Fruit fly (Drosophila melanogaster) whole organism, embryonic: ENCODE measurements around the gene Cyp313b1.

Source experiments
- Bdp1 ChIP-seq: fragments of 200-800 bp; sonication (Bioruptor generic); optimal IDR thresholded peaks from 3 replicates; lab custom pipeline; 2016; ENCODE audit warnings: missing biosample characterization, missing genetic modification characterization
- Blimp-1 ChIP-seq: fragments of 200-800 bp; sonication (Bioruptor generic); optimal IDR thresholded peaks from 3 replicates; lab custom pipeline; 2018; ENCODE audit warnings: missing biosample characterization, missing genetic modification characterization, mild to moderate bottlenecking, moderate library complexity, missing genetic modification reagents
- CG10654 ChIP-seq: fragments of 200-800 bp; sonication (Bioruptor generic); optimal IDR thresholded peaks from 2 replicates; lab custom pipeline; 2016; ENCODE audit warnings: missing biosample characterization, missing genetic modification characterization
- CG10979 ChIP-seq: fragments of 200-800 bp; sonication (Bioruptor generic); optimal IDR thresholded peaks from 2 replicates; lab custom pipeline; 2018; ENCODE audit warnings: missing biosample characterization, mild to moderate bottlenecking, missing genetic modification characterization, moderate library complexity
- CG11093 ChIP-seq: fragments of 200-800 bp; sonication (Bioruptor generic); IDR thresholded peaks from 3 replicates; pipeline ENCODE4 v1.3.6; 2022; ENCODE audit warnings: missing biosample characterization, missing genetic modification characterization
- CG11695 ChIP-seq: fragments of 200-800 bp; sonication (Bioruptor generic); IDR thresholded peaks from 3 replicates; pipeline ENCODE4 v1.3.6; 2022; ENCODE audit warnings: missing biosample characterization, missing genetic modification characterization
- CG12299 ChIP-seq: fragments of 200-800 bp; sonication (Bioruptor generic); optimal IDR thresholded peaks from 2 replicates; lab custom pipeline; 2018; ENCODE audit warnings: missing biosample characterization, mild to moderate bottlenecking, missing genetic modification characterization
- CG13123 ChIP-seq: fragments of 200-800 bp; sonication (Bioruptor generic); optimal IDR thresholded peaks from 2 replicates; lab custom pipeline; 2016; ENCODE audit warnings: missing biosample characterization, missing genetic modification characterization
- CG15696 ChIP-seq: fragments of 200-800 bp; sonication (Bioruptor generic); optimal IDR thresholded peaks from 2 replicates; lab custom pipeline; 2019; ENCODE audit warnings: missing biosample characterization, mild to moderate bottlenecking, missing genetic modification characterization, moderate library complexity
- CG17359 ChIP-seq: fragments of 200-800 bp; sonication (Bioruptor generic); optimal IDR thresholded peaks from 3 replicates; lab custom pipeline; 2018; ENCODE audit warnings: missing biosample characterization, mild to moderate bottlenecking, missing genetic modification characterization, moderate library complexity
- CG17361 ChIP-seq: fragments of 200-800 bp; sonication (Bioruptor generic); IDR thresholded peaks from 3 replicates; pipeline ENCODE4 v1.3.6; 2022; ENCODE audit warnings: missing biosample characterization, missing genetic modification characterization
- CG18764 ChIP-seq: fragments of 200-800 bp; sonication (Bioruptor generic); optimal IDR thresholded peaks from 3 replicates; lab custom pipeline; 2016; ENCODE audit warnings: missing biosample characterization, missing genetic modification characterization
- CG2120 ChIP-seq: fragments of 200-800 bp; sonication (Bioruptor generic); optimal IDR thresholded peaks from 3 replicates; lab custom pipeline; 2016; ENCODE audit warnings: missing biosample characterization, missing genetic modification characterization
- CG4820 ChIP-seq: fragments of 200-800 bp; sonication (Bioruptor generic); optimal IDR thresholded peaks from 3 replicates; lab custom pipeline; 2016; ENCODE audit warnings: missing biosample characterization, missing genetic modification characterization
- CG7839 ChIP-seq: fragments of 200-800 bp; sonication (Bioruptor generic); optimal IDR thresholded peaks from 3 replicates; lab custom pipeline; 2018; ENCODE audit warnings: missing biosample characterization, mild to moderate bottlenecking, missing genetic modification characterization, moderate library complexity
- CG9817 ChIP-seq: fragments of 200-800 bp; sonication (Bioruptor generic); optimal IDR thresholded peaks from 2 replicates; lab custom pipeline; 2018; ENCODE audit warnings: missing biosample characterization, mild to moderate bottlenecking, missing genetic modification characterization, moderate library complexity
- Chrac-16 ChIP-seq: fragments of 200-800 bp; sonication (Bioruptor generic); optimal IDR thresholded peaks from 3 replicates; lab custom pipeline; 2016; ENCODE audit warnings: missing biosample characterization, missing genetic modification characterization
- CoRest ChIP-seq: fragments of 200-800 bp; sonication (Bioruptor generic); optimal IDR thresholded peaks from 3 replicates; lab custom pipeline; 2018; ENCODE audit warnings: missing biosample characterization, mild to moderate bottlenecking, missing genetic modification characterization, moderate library complexity
- D19A ChIP-seq: fragments of 200-800 bp; optimal IDR thresholded peaks from 3 replicates; lab custom pipeline; 2019; ENCODE audit warnings: missing biosample characterization, mild to moderate bottlenecking, missing genetic modification characterization, moderate library complexity
- Dref ChIP-seq: fragments of 200-800 bp; sonication (Bioruptor generic); IDR thresholded peaks from 2 replicates; pipeline ENCODE4 v1.3.6; 2022; ENCODE audit warnings: missing biosample characterization, missing genetic modification characterization
- Fer1 ChIP-seq: fragments of 200-800 bp; sonication (Bioruptor generic); optimal IDR thresholded peaks from 2 replicates; lab custom pipeline; 2017; ENCODE audit warnings: missing biosample characterization, mild to moderate bottlenecking, missing genetic modification characterization
- Fer2 ChIP-seq: fragments of 200-800 bp; sonication (Bioruptor generic); optimal IDR thresholded peaks from 2 replicates; lab custom pipeline; 2018; ENCODE audit warnings: missing biosample characterization, mild to moderate bottlenecking, missing genetic modification characterization, moderate library complexity
- HLH4C ChIP-seq: fragments of 200-800 bp; sonication (Bioruptor generic); IDR thresholded peaks from 3 replicates; pipeline ENCODE4 v1.3.6; 2022; ENCODE audit warnings: missing biosample characterization, missing genetic modification characterization; ENCODE audit not compliant: partially characterized antibody
- HmgZ ChIP-seq: fragments of 200-800 bp; sonication (Bioruptor generic); optimal IDR thresholded peaks from 2 replicates; lab custom pipeline; 2018; ENCODE audit warnings: missing biosample characterization, mild to moderate bottlenecking, missing genetic modification characterization
- Hmr ChIP-seq: fragments of 200-800 bp; sonication (Bioruptor generic); optimal IDR thresholded peaks from 3 replicates; lab custom pipeline; 2017; ENCODE audit warnings: mild to moderate bottlenecking, missing biosample characterization, missing genetic modification reagents, missing genetic modification characterization
- Hr3 ChIP-seq: fragments of 200-800 bp; sonication (Bioruptor generic); optimal IDR thresholded peaks from 3 replicates; lab custom pipeline; 2016; ENCODE audit warnings: missing biosample characterization, missing genetic modification characterization
- Kr ChIP-seq: fragments of 200-800 bp; sonication (Bioruptor generic); optimal IDR thresholded peaks from 2 replicates; lab custom pipeline; 2017; ENCODE audit warnings: missing biosample characterization, mild to moderate bottlenecking, missing genetic modification characterization
- Neu2 ChIP-seq: fragments of 200-800 bp; sonication (Bioruptor generic); optimal IDR thresholded peaks from 3 replicates; lab custom pipeline; 2016; ENCODE audit warnings: missing biosample characterization, missing genetic modification characterization, borderline replicate concordance
- Nf-YB ChIP-seq: fragments of 200-800 bp; sonication (Bioruptor generic); optimal IDR thresholded peaks from 3 replicates; lab custom pipeline; 2019; ENCODE audit warnings: missing biosample characterization, mild to moderate bottlenecking, missing genetic modification characterization, moderate library complexity
- Sin3A ChIP-seq: fragments of >200 bp; optimal IDR thresholded peaks from 2 replicates; lab custom pipeline; 2018
- Sox102F ChIP-seq: fragments of 200-800 bp; sonication (Bioruptor generic); optimal IDR thresholded peaks from 2 replicates; lab custom pipeline; 2018; ENCODE audit warnings: missing biosample characterization, mild to moderate bottlenecking, missing genetic modification characterization, moderate library complexity
- amos ChIP-seq: fragments of 200-800 bp; sonication (Bioruptor generic); IDR thresholded peaks from 2 replicates; pipeline ENCODE4 v1.3.6; 2022; ENCODE audit warnings: missing biosample characterization, missing genetic modification characterization; ENCODE audit not compliant: partially characterized antibody
- az2 ChIP-seq: fragments of 200-800 bp; sonication (Bioruptor generic); optimal IDR thresholded peaks from 3 replicates; lab custom pipeline; 2016; ENCODE audit warnings: missing biosample characterization, missing genetic modification characterization
- bbx ChIP-seq: fragments of 200-800 bp; sonication (Bioruptor generic); IDR thresholded peaks from 2 replicates; pipeline ENCODE4 v1.3.6; 2022; ENCODE audit warnings: missing biosample characterization, missing genetic modification characterization; ENCODE audit not compliant: partially characterized antibody
- bsh ChIP-seq, 2 experiments: fragments of 200-800 bp; sonication (Bioruptor generic); optimal IDR thresholded peaks; 2 replicates each; lab custom pipeline; 2017 to 2018; ENCODE audit warnings: mild to moderate bottlenecking in 2 of 2, missing biosample characterization in 2 of 2, missing genetic modification characterization in 2 of 2, moderate library complexity in 1 of 2
- btn ChIP-seq: fragments of 200-800 bp; sonication (Bioruptor generic); optimal IDR thresholded peaks from 2 replicates; lab custom pipeline; 2016; ENCODE audit warnings: missing biosample characterization, missing genetic modification characterization
- disco-r ChIP-seq: fragments of 200-800 bp; sonication (Bioruptor generic); optimal IDR thresholded peaks from 2 replicates; lab custom pipeline; 2016; ENCODE audit warnings: missing biosample characterization, missing genetic modification characterization
- dpn ChIP-seq, 2 experiments: fragments of 200-800 bp; sonication (Bioruptor generic); optimal IDR thresholded peaks; 3 replicates each; lab custom pipeline; 2016; ENCODE audit warnings: missing biosample characterization in 2 of 2, missing genetic modification characterization in 2 of 2
- gfzf ChIP-seq: fragments of 200-800 bp; sonication (Bioruptor generic); optimal IDR thresholded peaks from 2 replicates; lab custom pipeline; 2016; ENCODE audit warnings: missing biosample characterization, mild to moderate bottlenecking, missing genetic modification characterization, moderate library complexity
- gro ChIP-seq: fragments of 200-800 bp; sonication (Bioruptor generic); optimal IDR thresholded peaks from 2 replicates; lab custom pipeline; 2016; ENCODE audit warnings: missing biosample characterization, missing genetic modification characterization
- jigr1 ChIP-seq: fragments of 200-800 bp; sonication (Bioruptor generic); IDR thresholded peaks from 3 replicates; pipeline ENCODE4 v1.3.6; 2022; ENCODE audit warnings: missing biosample characterization, missing genetic modification characterization
- knrl ChIP-seq: fragments of 200-800 bp; sonication (Bioruptor generic); IDR thresholded peaks from 3 replicates; pipeline ENCODE4 v1.3.6; 2022; ENCODE audit warnings: missing biosample characterization, missing genetic modification characterization; ENCODE audit not compliant: partially characterized antibody
- nmo ChIP-seq: fragments of 200-800 bp; sonication (Bioruptor generic); optimal IDR thresholded peaks from 2 replicates; lab custom pipeline; 2018; ENCODE audit warnings: missing biosample characterization, mild to moderate bottlenecking, missing genetic modification characterization, moderate library complexity
- pum ChIP-seq: fragments of 200-800 bp; sonication (Bioruptor generic); optimal IDR thresholded peaks from 2 replicates; lab custom pipeline; 2016; ENCODE audit warnings: missing biosample characterization, missing genetic modification characterization
- ranshi ChIP-seq: fragments of 200-800 bp; sonication (Bioruptor generic); IDR thresholded peaks from 2 replicates; pipeline ENCODE4 v1.3.6; 2022; ENCODE audit warnings: missing biosample characterization, missing genetic modification characterization
- sd ChIP-seq: fragments of 200-800 bp; sonication (Bioruptor generic); optimal IDR thresholded peaks from 3 replicates; lab custom pipeline; 2018; ENCODE audit warnings: missing biosample characterization, mild to moderate bottlenecking, missing genetic modification characterization, moderate library complexity
- sens ChIP-seq: fragments of 200-800 bp; sonication (Bioruptor generic); peaks from one replicate; lab custom pipeline; 2016; ENCODE audit warnings: missing biosample characterization, missing genetic modification characterization
- slbo ChIP-seq: fragments of 200-800 bp; sonication (Bioruptor generic); IDR thresholded peaks from 2 replicates; pipeline ENCODE4 v1.3.6; 2022; ENCODE audit warnings: missing biosample characterization, missing genetic modification characterization
- twi ChIP-seq: fragments of 200-800 bp; optimal IDR thresholded peaks from 2 replicates; lab custom pipeline; 2019; ENCODE audit warnings: missing biosample characterization, mild to moderate bottlenecking, missing genetic modification characterization, moderate library complexity
- unpg ChIP-seq: fragments of 200-800 bp; sonication (Bioruptor generic); optimal IDR thresholded peaks from 3 replicates; lab custom pipeline; 2018; ENCODE audit warnings: missing biosample characterization, mild to moderate bottlenecking, missing genetic modification characterization, moderate library complexity

Gene Cyp313b1

dm6 chr3R:8673803-8674234, 28.4 kb upstream of the Cyp313b1 start, which contains the start of gene mRpL19 (continued):
- TF ChIP-seq jigr1 (GFP tag; lab: Robert Waterston, UW) (peak; percentile 53; the same call in 1 of the 3 replicates), CG10654 (GFP tag; lab: Kevin White, UChicago) (peak; percentile 10), amos (peak; percentile 65; the same call in 1 of the 2 replicates), CG10979 (tag; lab: Kevin White, UChicago) (peak; percentile 50), Sin3A (lab: Kevin White, UChicago) (no peak), Fer1 (GFP tag; lab: Kevin White, UChicago) (peak; percentile 64), CG17361 (GFP tag; lab: Robert Waterston, UW) (peak; percentile 61; the same call in 1 of the 3 replicates), CG2120 (GFP tag; lab: Kevin White, UChicago) (peak; percentile 45), pum (no peak), slbo (GFP tag; lab: Robert Waterston, UW) (peak; percentile 22; the same call in 1 of the 2 replicates), Chrac-16 (GFP tag; lab: Kevin White, UChicago) (peak; percentile 2), dpn (GFP tag; optimal IDR thresholded peaks at IDR 0.05; lab: Kevin White, UChicago) (peak in 1 of 2 experiments; percentile 3), HLH4C (GFP tag; lab: Robert Waterston, UW) (peak; percentile 67), gro (peak; percentile 11), knrl (GFP tag; lab: Robert Waterston, UW) (peak; percentile 26; the same call in 1 of the 3 replicates), CG9817 (peak; percentile 31), Nf-YB (peak; percentile 37), Kr (GFP tag; lab: Kevin White, UChicago) (peak; percentile 45), CG17359 (tag; lab: Kevin White, UChicago) (peak; percentile 40), Dref (GFP tag; lab: Robert Waterston, UW) (peak; percentile 78), Hmr (GFP tag; lab: Kevin White, UChicago) (peak; percentile 10), D19A (tag; lab: Kevin White, UChicago) (peak; percentile 64), unpg (peak; percentile 63), btn (GFP tag; lab: Kevin White, UChicago) (no peak), Bdp1 (GFP tag; lab: Kevin White, UChicago) (no peak), Neu2 (GFP tag; lab: Kevin White, UChicago) (no peak), disco-r (GFP tag; lab: Kevin White, UChicago) (no peak), ranshi (GFP tag; lab: Robert Waterston, UW) (peak; percentile 11; the same call in 1 of the 2 replicates), twi (no peak), CG7839 (peak; percentile 42), CG15696 (tag; lab: Kevin White, UChicago) (peak; percentile 60), sens (GFP tag; lab: Kevin White, UChicago) (peak; percentile 68), bsh (GFP tag; optimal IDR thresholded peaks at IDR 0.05; lab: Kevin White, UChicago) (peak in 1 of 2 experiments; percentile 38), Sox102F (peak; percentile 22), CG18764 (GFP tag; lab: Kevin White, UChicago) (peak; percentile 20), CG11695 (peak; percentile 34; the same call in 1 of the 3 replicates), sd (tag; lab: Kevin White, UChicago) (no peak), CG13123 (GFP tag; lab: Kevin White, UChicago) (peak; percentile 6), CG11093 (no peak), Hr3 (GFP tag; lab: Kevin White, UChicago) (peak; percentile 18), bbx (peak; percentile 81), HmgZ (peak; percentile 17), CoRest (tag; lab: Kevin White, UChicago) (peak; percentile 64), az2 (GFP tag; lab: Kevin White, UChicago) (peak; percentile 9), CG12299 (peak; percentile 58), gfzf (GFP tag; lab: Kevin White, UChicago) (peak; percentile 14), Blimp-1 (GFP tag; lab: Kevin White, UChicago) (peak; percentile 48), CG4820 (no peak), Fer2 (peak; percentile 22), nmo (peak; percentile 52)
